Worm (Caenorhabditis elegans) whole organism, young adult: Measurements from ENCODE around the gene Y60C6A.3.

Experiments used
- B0035.1 ChIP-seq: sonication (generic microtip); optimal IDR thresholded peaks from 2 replicates; lab custom pipeline; 2016; ENCODE audit warnings: missing genetic modification characterization, mild to moderate bottlenecking, missing compliant biosample characterization, missing genotype, missing genetic modification reagents
- B0336.3 ChIP-seq: fragments of 200-800 bp; sonication (Bioruptor generic); IDR thresholded peaks from 2 replicates; pipeline ENCODE4 v1.3.6; 2022; ENCODE audit warnings: missing genetic modification characterization, missing compliant biosample characterization
- D2030.7 ChIP-seq: fragments of 200-800 bp; sonication (Bioruptor generic); IDR thresholded peaks from 2 replicates; pipeline ENCODE4 v1.3.6; 2022; ENCODE audit warnings: missing genetic modification reagents, missing genetic modification characterization, missing compliant biosample characterization
- F37B4.10 ChIP-seq: fragments of 200-800 bp; sonication (Bioruptor generic); IDR thresholded peaks from 2 replicates; pipeline ENCODE4 v1.3.6; 2022; ENCODE audit warnings: missing genetic modification characterization, missing compliant biosample characterization
- F39B2.1 ChIP-seq: fragments of 200-800 bp; sonication (Bioruptor generic); IDR thresholded peaks from 2 replicates; pipeline ENCODE4 v1.3.6; 2022; ENCODE audit warnings: missing genetic modification reagents, missing genetic modification characterization, missing compliant biosample characterization
- F49E8.2 ChIP-seq: sonication (generic microtip); optimal IDR thresholded peaks from 3 replicates; lab custom pipeline; 2017; ENCODE audit warnings: missing genetic modification characterization, mild to moderate bottlenecking, missing compliant biosample characterization, antibody characterized with exemption, moderate library complexity; ENCODE audit not compliant: insufficient read depth
- Y56A3A.18 ChIP-seq: fragments of 200-800 bp; sonication (Bioruptor generic); IDR thresholded peaks from 2 replicates; pipeline ENCODE4 v1.3.6; 2022; ENCODE audit warnings: missing genetic modification reagents, missing genetic modification characterization, missing compliant biosample characterization
- Y67H2A.10 ChIP-seq: fragments of 200-800 bp; sonication (Bioruptor generic); conservative IDR thresholded peaks from 2 replicates; pipeline ENCODE4 v1.3.6; 2022; ENCODE audit warnings: missing genetic modification reagents, missing genetic modification characterization, missing compliant biosample characterization
- Y79H2A.3 ChIP-seq: fragments of 200-800 bp; sonication (Bioruptor generic); conservative IDR thresholded peaks from 2 replicates; pipeline ENCODE4 v1.3.6; 2022; ENCODE audit warnings: missing genetic modification reagents, missing genetic modification characterization, missing compliant biosample characterization
- Y95B8A.8 ChIP-seq: fragments of 200-800 bp; sonication (Bioruptor generic); IDR thresholded peaks from 2 replicates; pipeline ENCODE4 v1.3.6; 2022; ENCODE audit warnings: missing genetic modification reagents, missing genetic modification characterization, missing compliant biosample characterization
- aptf-3 ChIP-seq: fragments of 200-800 bp; sonication (Bioruptor generic); IDR thresholded peaks from 2 replicates; pipeline ENCODE4 v1.3.6; 2022; ENCODE audit warnings: missing genetic modification characterization, missing compliant biosample characterization
- attf-6 ChIP-seq: fragments of 200-800 bp; sonication (Bioruptor generic); IDR thresholded peaks from 2 replicates; pipeline ENCODE4 v1.3.6; 2022; ENCODE audit warnings: missing genetic modification reagents, missing genetic modification characterization, missing compliant biosample characterization
- bed-1 ChIP-seq: fragments of 200-800 bp; sonication (Bioruptor generic); IDR thresholded peaks from 2 replicates; pipeline ENCODE4 v1.3.6; 2022; ENCODE audit warnings: missing genetic modification reagents, missing genetic modification characterization, missing compliant biosample characterization
- bed-2 ChIP-seq: fragments of 200-800 bp; sonication (Bioruptor generic); IDR thresholded peaks from 2 replicates; pipeline ENCODE4 v1.3.6; 2022; ENCODE audit warnings: missing genetic modification reagents, missing genetic modification characterization, missing compliant biosample characterization
- cebp-1 ChIP-seq, 2 experiments: fragments of 200-800 bp in 1 of 2; sonication (Bioruptor generic) in 1 of 2; sonication (generic microtip) in 1 of 2; IDR thresholded peaks in 1 of 2; optimal IDR thresholded peaks in 1 of 2; 2 replicates each; pipeline versions ENCODE4 v1.3.6 to Lab custom; 2017 to 2022; ENCODE audit warnings: missing compliant biosample characterization in 2 of 2, missing genetic modification characterization in 2 of 2, mild to moderate bottlenecking in 1 of 2, missing genetic modification reagents in 1 of 2, moderate library complexity in 1 of 2
- ceh-27 ChIP-seq: fragments of 200-800 bp; sonication (Bioruptor generic); optimal IDR thresholded peaks from 2 replicates; lab custom pipeline; 2018; ENCODE audit warnings: mild to moderate bottlenecking, missing genetic modification characterization, moderate library complexity, missing compliant biosample characterization
- ceh-40 ChIP-seq: fragments of 200-800 bp; sonication (Bioruptor generic); IDR thresholded peaks from 2 replicates; pipeline ENCODE4 v1.3.6; 2022; ENCODE audit warnings: missing genetic modification characterization, missing compliant biosample characterization
- ceh-91 ChIP-seq: fragments of 200-800 bp; sonication (Bioruptor generic); IDR thresholded peaks from 2 replicates; pipeline ENCODE4 v1.3.6; 2022; ENCODE audit warnings: missing genetic modification reagents, missing genetic modification characterization, missing compliant biosample characterization
- dox-1 ChIP-seq: fragments of 200-800 bp; sonication (Bioruptor generic); IDR thresholded peaks from 2 replicates; pipeline ENCODE4 v1.3.6; 2022; ENCODE audit warnings: missing genetic modification reagents, missing genetic modification characterization, missing compliant biosample characterization
- dpl-1 ChIP-seq: fragments of 150-350 bp; optimal IDR thresholded peaks from 2 replicates; lab custom pipeline; 2014; ENCODE audit warnings: missing biosample characterization, missing genetic modification reagents, missing genetic modification characterization
- efl-1 ChIP-seq: fragments of 150-350 bp; optimal IDR thresholded peaks from 2 replicates; lab custom pipeline; 2014; ENCODE audit warnings: missing biosample characterization, missing genetic modification reagents, missing genetic modification characterization
- egl-18 ChIP-seq: fragments of 200-800 bp; sonication (Bioruptor generic); IDR thresholded peaks from 2 replicates; pipeline ENCODE4 v1.3.6; 2022; ENCODE audit warnings: missing genetic modification reagents, missing genetic modification characterization, missing compliant biosample characterization
- egl-44 ChIP-seq: fragments of 200-800 bp; sonication (Bioruptor generic); IDR thresholded peaks from 2 replicates; pipeline ENCODE4 v1.3.6; 2022; ENCODE audit warnings: missing genetic modification reagents, missing genetic modification characterization, missing compliant biosample characterization
- fkh-3 ChIP-seq: sonication (generic microtip); optimal IDR thresholded peaks from 2 replicates; lab custom pipeline; 2016; ENCODE audit warnings: mild to moderate bottlenecking, missing genetic modification characterization, missing compliant biosample characterization
- him-1 ChIP-seq: sonication (generic microtip); optimal IDR thresholded peaks from 2 replicates; lab custom pipeline; 2016; ENCODE audit warnings: missing genotype, missing genetic modification reagents, missing genetic modification characterization, missing compliant biosample characterization
- hlh-12 ChIP-seq: sonication (generic microtip); optimal IDR thresholded peaks from 2 replicates; lab custom pipeline; 2016; ENCODE audit warnings: missing genetic modification characterization, missing compliant biosample characterization
- hlh-26 ChIP-seq: fragments of 200-800 bp; sonication (Bioruptor generic); conservative IDR thresholded peaks from 2 replicates; pipeline ENCODE4 v1.3.6; 2022; ENCODE audit warnings: missing genetic modification reagents, missing genetic modification characterization, missing compliant biosample characterization
- hmg-1.2 ChIP-seq: fragments of 200-800 bp; sonication (Bioruptor generic); IDR thresholded peaks from 2 replicates; pipeline ENCODE4 v1.3.6; 2022; ENCODE audit warnings: missing genetic modification reagents, missing genetic modification characterization, missing compliant biosample characterization
- hmg-20 ChIP-seq: fragments of 200-800 bp; sonication (Bioruptor generic); IDR thresholded peaks from 2 replicates; pipeline ENCODE4 v1.3.6; 2022; ENCODE audit warnings: missing genetic modification reagents, missing genetic modification characterization, missing compliant biosample characterization
- hsf-1 ChIP-seq: fragments of 200-800 bp; sonication (Bioruptor generic); IDR thresholded peaks from 2 replicates; pipeline ENCODE4 v1.3.6; 2022; ENCODE audit warnings: missing genetic modification reagents, missing genetic modification characterization, missing compliant biosample characterization
- lin-54 ChIP-seq: fragments of 200-800 bp; sonication (Bioruptor generic); optimal IDR thresholded peaks from 2 replicates; lab custom pipeline; 2018; ENCODE audit warnings: mild to moderate bottlenecking, missing genetic modification characterization, missing compliant biosample characterization
- lsl-1 ChIP-seq: fragments of 200-800 bp; sonication (Bioruptor generic); optimal IDR thresholded peaks from 2 replicates; lab custom pipeline; 2018; ENCODE audit warnings: mild to moderate bottlenecking, missing genetic modification characterization, moderate library complexity, missing compliant biosample characterization
- madf-10 ChIP-seq: sonication (generic microtip); optimal IDR thresholded peaks from 2 replicates; lab custom pipeline; 2016; ENCODE audit warnings: mild to moderate bottlenecking, missing genetic modification characterization, missing compliant biosample characterization
- madf-8 ChIP-seq: fragments of 200-800 bp; sonication (Bioruptor generic); conservative IDR thresholded peaks from 2 replicates; pipeline ENCODE4 v1.3.6; 2022; ENCODE audit warnings: missing genetic modification reagents, missing genetic modification characterization, missing compliant biosample characterization
- mcd-1 ChIP-seq: fragments of 200-800 bp; sonication (Bioruptor generic); IDR thresholded peaks from 2 replicates; pipeline ENCODE4 v1.3.6; 2022; ENCODE audit warnings: missing genetic modification reagents, missing genetic modification characterization, missing compliant biosample characterization
- nhr-120 ChIP-seq: fragments of 200-800 bp; sonication (Bioruptor generic); IDR thresholded peaks from 2 replicates; pipeline ENCODE4 v1.3.6; 2022; ENCODE audit warnings: missing genetic modification characterization, missing compliant biosample characterization
- rec-8 ChIP-seq, 2 experiments: sonication (generic microtip); optimal IDR thresholded peaks; 2 replicates each; lab custom pipeline; 2016; ENCODE audit warnings: mild to moderate bottlenecking in 2 of 2, missing genetic modification characterization in 2 of 2, missing genetic modification reagents in 2 of 2, missing genotype in 2 of 2, missing biosample characterization in 1 of 2, missing compliant biosample characterization in 1 of 2, moderate library complexity in 1 of 2
- repo-1 ChIP-seq: sonication (generic microtip); optimal IDR thresholded peaks from 2 replicates; lab custom pipeline; 2017; ENCODE audit warnings: mild to moderate bottlenecking, missing genetic modification characterization, missing compliant biosample characterization
- snpc-1.3 ChIP-seq: sonication (generic microtip); optimal IDR thresholded peaks from 2 replicates; lab custom pipeline; 2017; ENCODE audit warnings: missing genetic modification characterization, mild to moderate bottlenecking, missing compliant biosample characterization, antibody characterized with exemption, moderate library complexity, missing genotype, missing genetic modification reagents; ENCODE audit not compliant: insufficient read depth
- snpc-4 ChIP-seq, 5 experiments: fragments of 150-350 bp in 1 of 5; sonication (generic microtip) in 4 of 5; optimal IDR thresholded peaks; 2 replicates each; lab custom pipeline; 2014 to 2018; ENCODE audit warnings: missing genetic modification characterization in 5 of 5, missing biosample characterization in 3 of 5, antibody characterized with exemption in 2 of 5, mild to moderate bottlenecking in 2 of 5, missing compliant biosample characterization in 2 of 5, missing genotype in 2 of 5, moderate library complexity in 2 of 5, missing genetic modification reagents in 1 of 5
- tbp1 ChIP-seq: fragments of 200-800 bp; sonication (Bioruptor generic); optimal IDR thresholded peaks from 2 replicates; lab custom pipeline; 2018; ENCODE audit warnings: mild to moderate bottlenecking, missing genetic modification characterization, missing compliant biosample characterization
- unc-130 ChIP-seq: sonication (generic microtip); optimal IDR thresholded peaks from 2 replicates; lab custom pipeline; 2016; ENCODE audit warnings: missing genetic modification reagents, missing genetic modification characterization, missing compliant biosample characterization
- xnd-1 ChIP-seq: sonication (generic microtip); optimal IDR thresholded peaks from 2 replicates; lab custom pipeline; 2016; ENCODE audit warnings: missing genotype, missing genetic modification reagents, missing genetic modification characterization, missing compliant biosample characterization
- ztf-26 ChIP-seq: sonication (generic microtip); optimal IDR thresholded peaks from 2 replicates; lab custom pipeline; 2017; ENCODE audit warnings: missing genetic modification characterization, missing compliant biosample characterization
- ztf-28 ChIP-seq: fragments of 200-800 bp; sonication (Bioruptor generic); IDR thresholded peaks from 2 replicates; pipeline ENCODE4 v1.3.6; 2022; ENCODE audit warnings: missing genetic modification reagents, missing genetic modification characterization, missing compliant biosample characterization
- ztf-6 ChIP-seq: fragments of 200-800 bp; sonication (Bioruptor generic); IDR thresholded peaks from 2 replicates; pipeline ENCODE4 v1.3.6; 2022; ENCODE audit warnings: missing genetic modification reagents, missing genetic modification characterization, missing compliant biosample characterization

Y60C6A.3 gene

DNA sequence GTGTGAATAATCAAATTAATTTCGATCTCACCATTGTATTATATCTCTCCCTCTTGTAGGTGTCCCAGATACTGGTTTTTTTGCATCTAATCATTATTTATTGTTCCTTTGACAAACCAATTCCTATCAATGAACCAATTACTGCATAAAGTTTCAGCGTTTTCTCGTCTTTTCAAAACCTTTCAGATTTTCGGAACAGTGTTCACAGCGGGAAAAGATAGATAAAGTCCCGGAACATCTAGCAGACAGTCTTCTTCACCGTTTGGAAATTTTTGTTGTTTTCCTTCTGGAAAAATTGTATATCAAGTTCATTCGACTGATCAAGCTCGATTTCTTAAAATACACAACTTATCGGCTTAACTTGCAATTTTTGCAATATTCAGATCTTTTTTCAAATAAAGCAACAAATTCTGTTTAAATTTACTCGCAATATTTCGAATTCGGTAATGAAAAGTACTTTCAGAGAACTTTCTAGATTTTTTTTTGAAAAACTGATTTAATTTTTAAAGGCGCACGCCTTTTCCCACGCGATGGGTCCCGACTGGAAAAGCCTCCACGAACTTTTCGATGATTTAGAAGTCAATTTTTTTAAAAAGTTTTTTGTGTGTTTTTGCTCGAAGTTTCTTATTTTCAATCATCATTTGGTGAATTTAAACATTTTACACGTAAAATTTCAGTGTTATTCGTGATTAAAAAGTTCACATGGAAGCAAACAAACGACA is 30.1 kb upstream of the Y60C6A.3 start, which contains the start of gene pgl-3:
TSS of gene pgl-3 (plus strand) at position 672 of the 722 bp plus-strand sequence.
- TF ChIP-seq Y56A3A.18 (GFP tag; lab: Robert Waterston, UW) (peak; percentile 42; the same call in 1 of the 2 replicates), hlh-12 (no peak), Y95B8A.8 (GFP tag; lab: Robert Waterston, UW) (peak; percentile 90; the same call in 1 of the 2 replicates), hsf-1 (GFP tag; lab: Robert Waterston, UW) (peak; percentile 83), nhr-120 (GFP tag; lab: Robert Waterston, UW) (no peak), attf-6 (GFP tag; lab: Robert Waterston, UW) (peak; percentile 61), him-1 (tag; lab: Kevin White, UChicago) (peak; percentile 46), lin-54 (GFP tag; lab: Kevin White, UChicago) (peak; percentile 52), aptf-3 (GFP tag; lab: Robert Waterston, UW) (no peak), bed-1 (GFP tag; lab: Robert Waterston, UW) (no peak), egl-18 (GFP tag; lab: Robert Waterston, UW) (no peak), unc-130 (GFP tag; lab: Kevin White, UChicago) (peak; percentile 11), F39B2.1 (GFP tag; lab: Robert Waterston, UW) (peak; percentile 73), ceh-27 (GFP tag; lab: Kevin White, UChicago) (no peak), ceh-91 (GFP tag; lab: Robert Waterston, UW) (peak; percentile 45; the same call in 1 of the 2 replicates), madf-10 (no peak), hmg-20 (no peak), hlh-26 (no peak), efl-1 (peak; percentile 47), Y79H2A.3 (GFP tag; lab: Robert Waterston, UW) (peak; percentile 99), snpc-4 (GFP tag; optimal IDR thresholded peaks at IDR 0.05; lab: Kevin White, UChicago) (peak; percentile 24), snpc-4 (tag; optimal IDR thresholded peaks at IDR 0.05; lab: Kevin White, UChicago) (no peak), lsl-1 (peak; percentile 41), bed-2 (no peak), madf-8 (GFP tag; lab: Robert Waterston, UW) (peak; percentile 45), tbp1 (GFP tag; lab: Kevin White, UChicago) (peak; percentile 13), F37B4.10 (GFP tag; lab: Robert Waterston, UW) (0 out of 2 replicates have a peak, but pooled peaks have one; percentile 19), hmg-1.2 (GFP tag; lab: Robert Waterston, UW) (peak; percentile 34), dox-1 (GFP tag; lab: Robert Waterston, UW) (no peak), Y67H2A.10 (GFP tag; lab: Robert Waterston, UW) (no peak), ztf-28 (GFP tag; lab: Robert Waterston, UW) (no peak), mcd-1 (GFP tag; lab: Robert Waterston, UW) (no peak), ztf-26 (tag; lab: Kevin White, UChicago) (no peak), ztf-6 (GFP tag; lab: Robert Waterston, UW) (no peak), repo-1 (tag; lab: Kevin White, UChicago) (no peak), ceh-40 (GFP tag; lab: Robert Waterston, UW) (no peak), B0336.3 (GFP tag; lab: Robert Waterston, UW) (peak; percentile 48; the same call in 1 of the 2 replicates), B0035.1 (tag; lab: Kevin White, UChicago) (no peak), xnd-1 (tag; lab: Kevin White, UChicago) (peak; percentile 42), snpc-1.3 (peak; percentile 20), F49E8.2 (tag; lab: Kevin White, UChicago) (peak; percentile 56), rec-8 (tag; optimal IDR thresholded peaks at IDR 0.05; lab: Kevin White, UChicago) (no peak), fkh-3 (tag; lab: Kevin White, UChicago) (no peak), dpl-1 (GFP tag; lab: Kevin White, UChicago) (peak; percentile 22), D2030.7 (GFP tag; lab: Robert Waterston, UW) (peak; percentile 77), cebp-1 (GFP tag; IDR thresholded peaks at IDR 0.05; lab: Robert Waterston, UW) (no peak), cebp-1 (tag; optimal IDR thresholded peaks at IDR 0.05; lab: Kevin White, UChicago) (peak; percentile 31), egl-44 (GFP tag; lab: Robert Waterston, UW) (0 out of 2 replicates have a peak, but pooled peaks have one; percentile 54)
